Fruit fly (Drosophila melanogaster) whole organism, embryonic: ENCODE data around the gene CG32052.

ENCODE experiments used
- Abd-B ChIP-seq: fragments of 200-800 bp; sonication (Bioruptor generic); optimal IDR thresholded peaks from 2 replicates; lab custom pipeline; 2018; ENCODE audit warnings: missing biosample characterization, mild to moderate bottlenecking, missing genetic modification characterization, moderate library complexity
- CG10431 ChIP-seq: fragments of 200-800 bp; sonication (Bioruptor generic); optimal IDR thresholded peaks from 3 replicates; lab custom pipeline; 2018; ENCODE audit warnings: missing biosample characterization, mild to moderate bottlenecking, missing genetic modification characterization
- CG11093 ChIP-seq: fragments of 200-800 bp; sonication (Bioruptor generic); IDR thresholded peaks from 3 replicates; pipeline ENCODE4 v1.3.6; 2022; ENCODE audit warnings: missing biosample characterization, missing genetic modification characterization
- CG12071 ChIP-seq: fragments of 200-800 bp; sonication (Bioruptor generic); optimal IDR thresholded peaks from 3 replicates; lab custom pipeline; 2018; ENCODE audit warnings: missing biosample characterization, mild to moderate bottlenecking, missing genetic modification characterization
- CG15011 ChIP-seq: fragments of 200-800 bp; sonication (Bioruptor generic); optimal IDR thresholded peaks from 3 replicates; lab custom pipeline; 2018; ENCODE audit warnings: missing biosample characterization, mild to moderate bottlenecking, missing genetic modification characterization
- CG15601 ChIP-seq: fragments of 200-800 bp; sonication (Bioruptor generic); optimal IDR thresholded peaks from 3 replicates; lab custom pipeline; 2019; ENCODE audit warnings: missing biosample characterization, mild to moderate bottlenecking, missing genetic modification characterization, moderate library complexity
- CG1647 ChIP-seq: fragments of 200-800 bp; sonication (Bioruptor generic); optimal IDR thresholded peaks from 3 replicates; lab custom pipeline; 2016; ENCODE audit warnings: missing biosample characterization, missing genetic modification characterization
- CG17912 ChIP-seq: fragments of 200-800 bp; sonication (Bioruptor generic); optimal IDR thresholded peaks from 2 replicates; lab custom pipeline; 2018; ENCODE audit warnings: missing biosample characterization, mild to moderate bottlenecking, missing genetic modification characterization
- CG18764 ChIP-seq: fragments of 200-800 bp; sonication (Bioruptor generic); optimal IDR thresholded peaks from 3 replicates; lab custom pipeline; 2016; ENCODE audit warnings: missing biosample characterization, missing genetic modification characterization
- CG2116 ChIP-seq: fragments of 200-800 bp; sonication (Bioruptor generic); optimal IDR thresholded peaks from 3 replicates; lab custom pipeline; 2018; ENCODE audit warnings: missing biosample characterization, mild to moderate bottlenecking, missing genetic modification characterization
- CG2129 ChIP-seq: fragments of 200-800 bp; sonication (Bioruptor generic); IDR thresholded peaks from 2 replicates; pipeline ENCODE4 v1.3.6; 2022; ENCODE audit warnings: missing biosample characterization, missing genetic modification characterization; ENCODE audit not compliant: partially characterized antibody
- CG42726 ChIP-seq: fragments of 200-800 bp; sonication (Bioruptor generic); IDR thresholded peaks from 2 replicates; pipeline ENCODE4 v1.3.6; 2022; ENCODE audit warnings: missing biosample characterization, missing genetic modification characterization; ENCODE audit not compliant: partially characterized antibody
- CG4328 ChIP-seq: fragments of 200-800 bp; sonication (Bioruptor generic); optimal IDR thresholded peaks from 3 replicates; lab custom pipeline; 2017; ENCODE audit warnings: missing biosample characterization, missing genetic modification reagents, missing genetic modification characterization
- CG4360 ChIP-seq: fragments of 200-800 bp; sonication (Bioruptor generic); IDR thresholded peaks from 2 replicates; pipeline ENCODE4 v1.3.6; 2022; ENCODE audit warnings: missing biosample characterization, missing genetic modification characterization
- CG4854 ChIP-seq: fragments of 200-800 bp; sonication (Bioruptor generic); optimal IDR thresholded peaks from 2 replicates; lab custom pipeline; 2016; ENCODE audit warnings: missing biosample characterization, missing genetic modification characterization, inconsistent platforms
- CG5180 ChIP-seq: fragments of 200-800 bp; sonication (Bioruptor generic); optimal IDR thresholded peaks from 3 replicates; lab custom pipeline; 2017; ENCODE audit warnings: missing biosample characterization, missing genetic modification characterization, mild to moderate bottlenecking, moderate library complexity, missing genetic modification reagents
- CG6854 ChIP-seq: fragments of 200-800 bp; sonication (Bioruptor generic); optimal IDR thresholded peaks from 3 replicates; lab custom pipeline; 2017; ENCODE audit warnings: missing biosample characterization, mild to moderate bottlenecking, missing genetic modification characterization
- CG7987 ChIP-seq: fragments of 200-800 bp; sonication (Bioruptor generic); optimal IDR thresholded peaks from 2 replicates; lab custom pipeline; 2018; ENCODE audit warnings: missing biosample characterization, mild to moderate bottlenecking, missing genetic modification characterization, moderate library complexity
- CG8089 ChIP-seq: fragments of 200-800 bp; sonication (Bioruptor generic); optimal IDR thresholded peaks from 3 replicates; lab custom pipeline; 2016; ENCODE audit warnings: missing biosample characterization, missing genetic modification characterization
- Deaf1 ChIP-seq: fragments of 200-800 bp; optimal IDR thresholded peaks from 3 replicates; lab custom pipeline; 2019; ENCODE audit warnings: missing biosample characterization, mild to moderate bottlenecking, missing genetic modification characterization, moderate library complexity
- Dip3 ChIP-seq: fragments of 200-800 bp; sonication (Bioruptor generic); optimal IDR thresholded peaks from 3 replicates; lab custom pipeline; 2016; ENCODE audit warnings: missing biosample characterization, missing genetic modification characterization
- E2f1 ChIP-seq: fragments of 200-800 bp; sonication (Bioruptor generic); IDR thresholded peaks from 2 replicates; pipeline ENCODE4 v1.3.6; 2022; ENCODE audit warnings: missing biosample characterization, missing genetic modification characterization
- E2f2 ChIP-seq: fragments of 200-800 bp; sonication (Bioruptor generic); IDR thresholded peaks from 2 replicates; pipeline ENCODE4 v1.3.6; 2022; ENCODE audit warnings: missing biosample characterization, missing genetic modification characterization
- ERR ChIP-seq: fragments of 200-800 bp; sonication (Bioruptor generic); optimal IDR thresholded peaks from 2 replicates; lab custom pipeline; 2016; ENCODE audit warnings: missing biosample characterization, missing genetic modification characterization
- Eip74EF ChIP-seq, 2 experiments: fragments of 200-800 bp in 1 of 2; fragments of >200 bp in 1 of 2; sonication (Bioruptor generic) in 1 of 2; optimal IDR thresholded peaks; 2 replicates each; lab custom pipeline; 2017 to 2019; ENCODE audit warnings: missing biosample characterization in 2 of 2, missing genetic modification characterization in 2 of 2, mild to moderate bottlenecking in 1 of 2, moderate library complexity in 1 of 2
- Ets97D ChIP-seq: fragments of 200-800 bp; sonication (Bioruptor generic); optimal IDR thresholded peaks from 3 replicates; lab custom pipeline; 2016; ENCODE audit warnings: missing biosample characterization, missing genetic modification characterization
- Fer3 ChIP-seq: fragments of 200-800 bp; sonication (Bioruptor generic); optimal IDR thresholded peaks from 2 replicates; lab custom pipeline; 2018; ENCODE audit warnings: missing biosample characterization, mild to moderate bottlenecking, missing genetic modification characterization, moderate library complexity
- Hmx ChIP-seq: fragments of 200-800 bp; sonication (Bioruptor generic); optimal IDR thresholded peaks from 2 replicates; lab custom pipeline; 2016; ENCODE audit warnings: missing biosample characterization, missing genetic modification characterization
- Mad ChIP-seq: fragments of 200-800 bp; sonication (Bioruptor generic); optimal IDR thresholded peaks from 2 replicates; lab custom pipeline; 2016; ENCODE audit warnings: missing biosample characterization, missing genetic modification characterization
- Mes4 ChIP-seq: fragments of 200-800 bp; sonication (Bioruptor generic); optimal IDR thresholded peaks from 2 replicates; lab custom pipeline; 2016; ENCODE audit warnings: missing biosample characterization, missing genetic modification characterization
- NC2α ChIP-seq: fragments of 200-800 bp; sonication (Bioruptor generic); optimal IDR thresholded peaks from 2 replicates; lab custom pipeline; 2016; ENCODE audit warnings: missing biosample characterization, missing genetic modification characterization
- Poxn ChIP-seq: fragments of 200-800 bp; sonication (Bioruptor generic); IDR thresholded peaks from 2 replicates; pipeline ENCODE4 v1.3.6; 2022; ENCODE audit warnings: missing biosample characterization, missing genetic modification characterization
- Xbp1 ChIP-seq: fragments of 200-800 bp; sonication (Bioruptor generic); optimal IDR thresholded peaks from 3 replicates; lab custom pipeline; 2016; ENCODE audit warnings: missing biosample characterization, mild to moderate bottlenecking, missing genetic modification characterization
- bab2 ChIP-seq: fragments of 200-800 bp; sonication (Bioruptor generic); optimal IDR thresholded peaks from 2 replicates; lab custom pipeline; 2016; ENCODE audit warnings: missing biosample characterization, missing genetic modification characterization
- bbx ChIP-seq: fragments of 200-800 bp; sonication (Bioruptor generic); IDR thresholded peaks from 2 replicates; pipeline ENCODE4 v1.3.6; 2022; ENCODE audit warnings: missing biosample characterization, missing genetic modification characterization; ENCODE audit not compliant: partially characterized antibody
- btn ChIP-seq: fragments of 200-800 bp; sonication (Bioruptor generic); optimal IDR thresholded peaks from 2 replicates; lab custom pipeline; 2016; ENCODE audit warnings: missing biosample characterization, missing genetic modification characterization
- corto ChIP-seq: fragments of 200-800 bp; sonication (Bioruptor generic); optimal IDR thresholded peaks from 2 replicates; lab custom pipeline; 2016; ENCODE audit warnings: missing biosample characterization, mild to moderate bottlenecking, missing genetic modification characterization, moderate library complexity
- crol ChIP-seq: fragments of 200-800 bp; sonication (Bioruptor generic); IDR thresholded peaks from 2 replicates; pipeline ENCODE4 v1.3.6; 2022; ENCODE audit warnings: missing biosample characterization, missing genetic modification characterization
- eve ChIP-seq, 2 experiments: fragments of >200 bp; optimal IDR thresholded peaks; 2 replicates each; lab custom pipeline; 2017; ENCODE audit warnings: missing biosample characterization in 2 of 2, missing genetic modification characterization in 2 of 2
- hb ChIP-seq: fragments of 200-800 bp; sonication (Bioruptor generic); IDR thresholded peaks from 3 replicates; pipeline ENCODE4 v1.3.6; 2022; ENCODE audit warnings: missing biosample characterization, missing genetic modification characterization; ENCODE audit not compliant: partially characterized antibody
- hth ChIP-seq: fragments of >200 bp; optimal IDR thresholded peaks from 2 replicates; lab custom pipeline; 2017; ENCODE audit warnings: inconsistent platforms
- lilli ChIP-seq: fragments of 200-800 bp; sonication (Bioruptor generic); optimal IDR thresholded peaks from 3 replicates; lab custom pipeline; 2016; ENCODE audit warnings: missing biosample characterization, missing genetic modification characterization
- maf-S ChIP-seq: fragments of 200-800 bp; sonication (Bioruptor generic); optimal IDR thresholded peaks from 2 replicates; lab custom pipeline; 2016; ENCODE audit warnings: missing biosample characterization, missing genetic modification characterization
- nom ChIP-seq: fragments of 200-800 bp; sonication (Bioruptor generic); optimal IDR thresholded peaks from 2 replicates; lab custom pipeline; 2017; ENCODE audit warnings: missing biosample characterization, missing genetic modification characterization, mild to moderate bottlenecking, moderate library complexity, missing genetic modification reagents
- pho ChIP-seq: fragments of 200-800 bp; sonication (Bioruptor generic); optimal IDR thresholded peaks from 2 replicates; lab custom pipeline; 2016; ENCODE audit warnings: missing biosample characterization, missing genetic modification characterization
- schlank ChIP-seq: fragments of 200-800 bp; sonication (Bioruptor generic); optimal IDR thresholded peaks from 2 replicates; lab custom pipeline; 2018; ENCODE audit warnings: missing biosample characterization, mild to moderate bottlenecking, missing genetic modification characterization
- shn ChIP-seq: fragments of 200-800 bp; sonication (Bioruptor generic); optimal IDR thresholded peaks from 3 replicates; lab custom pipeline; 2016; ENCODE audit warnings: missing biosample characterization, missing genetic modification characterization
- vnd ChIP-seq: fragments of 200-800 bp; sonication (Bioruptor generic); IDR thresholded peaks from 3 replicates; pipeline ENCODE4 v1.3.6; 2022; ENCODE audit warnings: missing biosample characterization, missing genetic modification characterization; ENCODE audit not compliant: partially characterized antibody
- zen ChIP-seq: fragments of 200-800 bp; sonication (Bioruptor generic); optimal IDR thresholded peaks from 3 replicates; lab custom pipeline; 2018; ENCODE audit warnings: missing biosample characterization, mild to moderate bottlenecking, missing genetic modification characterization, moderate library complexity

The CG32052 gene

dm6 chr3L:9855784-9856426 is 69.1 kb downstream of the CG32052 start (continued):
- TF ChIP-seq CG10431 (peak; percentile 90), ERR (GFP tag; lab: Kevin White, UChicago) (peak; percentile 97), CG17912 (GFP tag; lab: Kevin White, UChicago) (peak; percentile 84), bab2 (GFP tag; lab: Kevin White, UChicago) (peak; percentile 97), CG12071 (GFP tag; lab: Kevin White, UChicago) (peak; percentile 96), nom (GFP tag; lab: Kevin White, UChicago) (peak; percentile 90), zen (tag; lab: Kevin White, UChicago) (peak; percentile 99), Mad (peak; percentile 97), CG11093 (GFP tag; lab: Robert Waterston, UW) (peak; percentile 97), corto (GFP tag; lab: Kevin White, UChicago) (peak; percentile 83), crol (GFP tag; lab: Robert Waterston, UW) (peak; percentile 81), Ets97D (GFP tag; lab: Kevin White, UChicago) (peak; percentile 88), CG18764 (GFP tag; lab: Kevin White, UChicago) (peak; percentile 95), CG2116 (GFP tag; lab: Kevin White, UChicago) (peak; percentile 60), eve (GFP tag; optimal IDR thresholded peaks at IDR 0.05; lab: Kevin White, UChicago) (peak; percentile 97 to 98), CG4328 (GFP tag; lab: Kevin White, UChicago) (peak; percentile 94), Dip3 (peak; percentile 91), CG4360 (peak; percentile 96), Mes4 (GFP tag; lab: Kevin White, UChicago) (peak; percentile 97), bbx (0 out of 2 replicates have a peak, but pooled peaks have one; percentile 13), Fer3 (peak; percentile 95), btn (GFP tag; lab: Kevin White, UChicago) (peak; percentile 98), lilli (peak; percentile 96), CG5180 (GFP tag; lab: Kevin White, UChicago) (peak; percentile 92), Poxn (GFP tag; lab: Robert Waterston, UW) (peak; percentile 47; the same call in 1 of the 2 replicates), E2f1 (peak; percentile 95), Deaf1 (tag; lab: Kevin White, UChicago) (peak; percentile 83), Eip74EF (GFP tag; optimal IDR thresholded peaks at IDR 0.05; lab: Kevin White, UChicago) (peak in 1 of 2 experiments; percentile 96), Abd-B (peak; percentile 95), CG15601 (tag; lab: Kevin White, UChicago) (peak; percentile 96), CG6854 (GFP tag; lab: Kevin White, UChicago) (peak; percentile 85), shn (GFP tag; lab: Kevin White, UChicago) (peak; percentile 97), Xbp1 (peak; percentile 96), maf-S (GFP tag; lab: Kevin White, UChicago) (peak; percentile 95), CG1647 (peak; percentile 93), CG4854 (GFP tag; lab: Kevin White, UChicago) (peak; percentile 94), E2f2 (GFP tag; lab: Robert Waterston, UW) (peak; percentile 77), schlank (tag; lab: Kevin White, UChicago) (peak; percentile 76), Hmx (peak; percentile 81), NC2α (GFP tag; lab: Kevin White, UChicago) (peak; percentile 95), CG15011 (peak; percentile 94), hth (lab: Kevin White, UChicago) (no peak), CG2129 (GFP tag; lab: Robert Waterston, UW) (no peak), vnd (no peak), hb (GFP tag; lab: Robert Waterston, UW) (no peak), CG42726 (no peak), CG7987 (peak; percentile 90), CG8089 (GFP tag; lab: Kevin White, UChicago) (peak; percentile 97), pho (GFP tag; lab: Kevin White, UChicago) (peak; percentile 92)
